Worm (Caenorhabditis elegans): ENCODE data around the gene hal-2.

Gene hal-2

ce11 chrIII:10101352-10101751 is 12.6 kb upstream of the hal-2 start, which contains the start of gene kel-10:
kel-10 (minus strand) TSS chrIII:10101452.
- TF ChIP-seq W03F9.2 (tag; optimal IDR thresholded peaks at IDR 0.05), result no peak
- TF ChIP-seq dao-5 (tag; optimal IDR thresholded peaks at IDR 0.05), result no peak
- TF ChIP-seq him-1 (tag; optimal IDR thresholded peaks at IDR 0.05), result no peak

- no peak for TF ChIP-seq him-1 (tag; optimal IDR thresholded peaks at IDR 0.05)
- TF ChIP-seq dao-5 (tag; optimal IDR thresholded peaks at IDR 0.05), result no peak
- no peak for TF ChIP-seq W03F9.2 (tag; optimal IDR thresholded peaks at IDR 0.05)
Observed at ce11 chrIII:10097981-10098380, 9.2 kb upstream of the hal-2 start, which contains the start of gene spop-1. spop-1 (minus strand) TSS chrIII:10098081.

DNA sequence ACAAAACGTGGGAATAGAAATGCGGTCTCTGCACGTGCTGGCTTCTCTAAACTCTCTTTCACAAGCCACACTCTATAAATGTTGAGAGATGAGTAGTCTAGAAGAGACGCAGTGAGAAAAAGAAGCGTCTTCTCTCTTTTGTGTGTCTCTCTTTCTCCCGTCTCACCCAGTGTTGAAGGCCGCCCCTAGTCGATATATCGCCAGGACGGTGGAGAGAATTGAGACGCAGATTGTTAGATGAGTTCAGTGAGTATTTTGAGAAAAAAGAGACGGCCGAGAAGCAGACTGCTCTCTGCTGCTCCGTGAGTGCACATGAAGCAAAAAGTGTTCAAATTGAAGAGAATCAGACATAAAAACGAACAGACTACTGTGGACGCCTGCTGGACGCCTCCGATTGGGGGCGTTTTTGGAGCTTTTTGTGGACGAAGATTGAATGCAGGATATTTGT is 7.8 kb upstream of the hal-2 start:
- TF ChIP-seq W03F9.2 (tag; optimal IDR thresholded peaks at IDR 0.05) (peak; percentile 66), dao-5 (tag; optimal IDR thresholded peaks at IDR 0.05) (no peak), him-1 (tag; optimal IDR thresholded peaks at IDR 0.05) (peak; percentile 39)

- no peak for TF ChIP-seq him-1 (tag; optimal IDR thresholded peaks at IDR 0.05)
- TF ChIP-seq dao-5 (tag; optimal IDR thresholded peaks at IDR 0.05), result no peak
- TF ChIP-seq W03F9.2 (tag; optimal IDR thresholded peaks at IDR 0.05), result no peak
Observed at ce11 chrIII:10095377-10095776, 6.6 kb upstream of the hal-2 start.

DNA sequence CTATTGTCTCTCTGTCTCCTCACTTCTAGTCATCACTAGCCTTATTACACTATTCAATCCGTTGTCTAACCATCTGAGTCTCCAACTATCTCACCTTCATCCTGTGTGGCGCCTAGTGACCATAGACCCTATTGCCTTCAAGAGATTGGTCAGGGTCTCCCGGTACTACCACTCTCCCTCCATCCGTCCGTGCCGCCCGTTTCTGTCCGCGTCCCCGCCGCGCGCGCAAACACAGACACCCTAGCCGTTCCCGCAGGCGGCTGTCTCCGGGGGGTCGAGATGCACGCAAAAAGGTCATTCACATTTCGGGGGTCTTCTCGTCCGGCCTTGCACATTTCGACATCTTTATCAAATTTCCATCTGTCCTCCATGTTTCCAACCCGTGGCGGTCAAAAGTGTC is 5.8 kb upstream of the hal-2 start:
- TF ChIP-seq him-1 (tag; optimal IDR thresholded peaks at IDR 0.05) (no peak), W03F9.2 (tag; optimal IDR thresholded peaks at IDR 0.05) (no peak), dao-5 (tag; optimal IDR thresholded peaks at IDR 0.05) (no peak)

DNA sequence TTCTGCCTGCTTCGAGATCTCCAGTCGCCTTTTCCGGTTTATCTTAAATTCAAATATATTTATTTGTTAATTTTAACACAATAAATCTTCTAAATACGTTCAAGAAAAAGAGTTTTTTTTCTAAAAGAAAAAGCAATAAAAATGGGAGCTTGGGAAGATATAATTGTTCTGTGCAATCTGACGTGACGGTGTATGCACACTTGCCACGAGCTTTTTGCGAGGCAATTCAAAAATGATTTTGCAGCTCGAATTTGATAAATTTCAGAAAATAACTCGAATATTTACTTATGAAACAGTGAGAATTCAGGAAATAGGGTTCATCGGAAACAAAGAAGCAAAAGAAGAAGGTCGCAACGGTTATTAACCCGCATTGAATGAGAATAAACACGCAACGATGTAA is 4.4 kb upstream of the hal-2 start:
- TF ChIP-seq him-1 (tag; optimal IDR thresholded peaks at IDR 0.05) (no peak), dao-5 (tag; optimal IDR thresholded peaks at IDR 0.05) (no peak), W03F9.2 (tag; optimal IDR thresholded peaks at IDR 0.05) (no peak)

ce11 chrIII:10090685-10091084 is 2.0 kb upstream of the hal-2 start, which contains the start of gene gtf-2H2C:
gtf-2H2C (minus strand) TSS chrIII:10090785.
- TF ChIP-seq W03F9.2 (tag; optimal IDR thresholded peaks at IDR 0.05), result no peak
- TF ChIP-seq dao-5 (tag; optimal IDR thresholded peaks at IDR 0.05), result no peak

DNA sequence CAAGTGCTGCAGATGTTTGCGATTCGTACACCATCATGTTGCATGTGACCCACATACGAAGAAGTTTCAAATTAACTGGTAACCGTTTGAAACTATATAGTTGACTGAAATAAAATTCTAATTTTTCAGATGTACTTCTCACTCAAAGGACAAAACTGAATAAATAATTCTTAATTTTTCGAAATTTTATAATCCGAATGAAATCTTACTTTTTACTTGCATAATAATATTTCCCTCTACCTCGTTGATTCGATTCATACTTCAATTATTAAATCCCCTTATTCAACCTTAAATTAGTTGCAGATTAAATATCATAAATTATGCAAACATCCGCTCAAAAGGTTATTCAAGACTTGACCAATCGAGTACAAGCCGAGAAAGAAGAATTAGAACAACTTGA is 2.7 kb downstream of the hal-2 start, which contains the start of gene T16H12.2:
Gene T16H12.2 (plus strand): TSS at position 301 of the 400 bp plus-strand sequence.
- TF ChIP-seq dao-5 (tag; optimal IDR thresholded peaks at IDR 0.05) (no peak), W03F9.2 (tag; optimal IDR thresholded peaks at IDR 0.05) (no peak)

- no peak for TF ChIP-seq him-1 (tag; optimal IDR thresholded peaks at IDR 0.05)
- TF ChIP-seq dao-5 (tag; optimal IDR thresholded peaks at IDR 0.05), result no peak
- TF ChIP-seq W03F9.2 (tag; optimal IDR thresholded peaks at IDR 0.05), result no peak
Observed at ce11 chrIII:10085574-10085973, 3.2 kb downstream of the hal-2 start.

DNA sequence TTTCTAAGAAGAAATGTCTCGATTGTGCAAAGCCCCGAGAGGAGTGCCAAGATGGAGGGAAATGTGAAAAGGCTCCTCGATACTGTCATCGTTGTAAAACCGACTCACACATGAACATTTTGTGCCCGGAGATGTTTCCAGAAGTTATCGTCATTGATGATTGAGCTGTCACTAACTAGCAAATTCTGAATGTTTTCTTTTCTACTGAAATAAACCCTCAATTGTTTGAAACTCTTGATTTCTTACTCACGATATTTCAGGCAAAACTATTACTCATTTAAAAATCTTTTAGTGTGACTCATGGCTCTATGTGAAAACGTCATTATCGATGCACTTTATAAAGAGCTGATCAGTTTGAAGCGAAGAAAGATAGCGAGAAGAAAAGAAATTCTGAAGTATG is 3.6 kb downstream of the hal-2 start, which contains the start of gene T16H12.13:
Gene T16H12.13 (plus strand): TSS at position 301 of the 400 bp plus-strand sequence.
- TF ChIP-seq him-1 (tag; optimal IDR thresholded peaks at IDR 0.05) (no peak), W03F9.2 (tag; optimal IDR thresholded peaks at IDR 0.05) (no peak), dao-5 (tag; optimal IDR thresholded peaks at IDR 0.05) (no peak)

DNA sequence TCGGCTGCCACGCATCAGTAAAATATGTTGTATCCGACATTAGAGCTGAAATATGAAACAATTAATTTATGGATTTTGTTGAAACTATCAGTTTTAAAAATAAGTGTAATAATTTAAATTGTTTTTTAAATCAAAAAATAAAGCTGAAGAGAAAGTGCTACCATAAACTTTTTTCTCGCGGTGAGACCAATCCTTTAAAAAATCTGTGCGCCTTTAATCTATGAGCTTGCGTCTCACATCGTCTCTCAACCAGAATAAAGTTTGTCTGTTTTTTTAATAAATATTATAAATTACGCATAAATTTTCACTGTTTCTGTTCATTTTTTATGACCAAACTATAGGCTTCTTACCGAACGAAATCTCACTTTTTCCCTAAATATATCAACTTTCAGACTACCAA is 5.5 kb downstream of the hal-2 start, which contains the start of gene T16H12.3:
Gene T16H12.3 (minus strand): TSS at position 51 of the 400 bp plus-strand sequence.
- TF ChIP-seq him-1 (tag; optimal IDR thresholded peaks at IDR 0.05) (no peak), dao-5 (tag; optimal IDR thresholded peaks at IDR 0.05) (no peak), W03F9.2 (tag; optimal IDR thresholded peaks at IDR 0.05) (no peak)

DNA sequence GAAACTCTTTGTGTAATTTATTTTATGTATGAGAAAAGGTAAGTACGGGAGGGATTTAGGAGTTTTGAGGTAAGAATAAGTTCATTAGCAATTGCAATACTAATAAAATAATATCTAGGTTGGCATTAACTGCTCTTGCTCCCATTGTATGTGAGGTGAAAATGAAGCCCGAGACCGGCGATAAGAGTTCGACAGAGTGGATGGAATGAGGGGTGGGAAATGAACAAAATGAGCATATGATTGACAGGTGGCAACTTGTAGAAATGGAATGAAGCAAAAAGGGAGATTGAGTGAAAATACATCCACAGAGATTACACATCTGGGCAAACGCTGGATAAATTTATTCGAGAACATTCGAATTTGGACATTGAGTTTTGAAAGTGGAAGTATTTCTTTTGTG is 9.9 kb downstream of the hal-2 start:
- TF ChIP-seq W03F9.2 (tag; optimal IDR thresholded peaks at IDR 0.05) (no peak), dao-5 (tag; optimal IDR thresholded peaks at IDR 0.05) (no peak), him-1 (tag; optimal IDR thresholded peaks at IDR 0.05) (no peak)

DNA sequence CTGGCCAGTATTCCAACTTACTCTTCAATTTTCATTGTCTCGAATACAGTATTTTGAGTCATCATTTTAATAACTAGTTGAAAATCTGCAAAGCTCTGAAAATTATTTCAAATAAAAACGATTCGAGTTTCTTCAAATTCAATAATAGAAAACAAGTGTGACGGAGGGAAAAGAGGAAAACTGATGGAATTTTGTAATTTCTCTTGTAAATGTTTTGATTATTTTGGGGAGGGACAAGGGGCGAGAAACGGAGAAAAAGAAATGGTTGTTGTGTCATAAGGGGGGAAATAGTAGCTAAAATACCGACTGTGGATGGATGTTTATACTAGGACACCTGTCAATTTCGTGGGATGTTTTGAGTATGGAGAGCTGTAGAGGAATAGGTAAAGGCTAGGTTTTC is 10.6 kb downstream of the hal-2 start, which contains the start of gene T16G12.9:
Gene T16G12.9 (minus strand): TSS at position 101 of the 400 bp plus-strand sequence.
- TF ChIP-seq W03F9.2 (tag; optimal IDR thresholded peaks at IDR 0.05) (no peak), dao-5 (tag; optimal IDR thresholded peaks at IDR 0.05) (no peak), him-1 (tag; optimal IDR thresholded peaks at IDR 0.05) (no peak)

DNA sequence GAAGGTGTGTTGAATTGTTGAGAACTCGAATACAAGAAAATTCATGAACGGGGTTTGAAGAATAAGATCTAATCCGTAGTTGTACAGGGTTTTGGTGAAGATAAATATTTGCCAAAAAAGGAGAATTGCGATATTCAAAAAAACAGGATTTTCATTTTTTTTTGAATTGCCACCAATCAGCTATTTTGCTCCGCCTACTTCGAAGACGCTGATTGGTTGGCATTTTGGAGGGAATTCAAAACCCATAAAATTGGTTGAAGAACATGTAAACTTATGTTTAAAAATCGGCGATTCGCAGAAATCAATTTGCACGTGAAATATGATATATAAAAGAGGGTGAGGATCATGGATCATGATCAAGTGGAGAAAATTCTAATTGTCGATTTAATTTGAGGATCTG is 12.7 kb downstream of the hal-2 start:
- TF ChIP-seq W03F9.2 (tag; optimal IDR thresholded peaks at IDR 0.05) (no peak), him-1 (tag; optimal IDR thresholded peaks at IDR 0.05) (no peak), dao-5 (tag; optimal IDR thresholded peaks at IDR 0.05) (no peak)

ce11 chrIII:10069278-10069677 is 19.5 kb downstream of the hal-2 start, which contains the start of gene T16G12.6:
T16G12.6 (plus strand) TSS chrIII:10069578.
- TF ChIP-seq him-1 (tag; optimal IDR thresholded peaks at IDR 0.05), result no peak
